Worm (Caenorhabditis elegans): Measurements from ENCODE around the gene Y62H9A.14.

Gene Y62H9A.14

DNA sequence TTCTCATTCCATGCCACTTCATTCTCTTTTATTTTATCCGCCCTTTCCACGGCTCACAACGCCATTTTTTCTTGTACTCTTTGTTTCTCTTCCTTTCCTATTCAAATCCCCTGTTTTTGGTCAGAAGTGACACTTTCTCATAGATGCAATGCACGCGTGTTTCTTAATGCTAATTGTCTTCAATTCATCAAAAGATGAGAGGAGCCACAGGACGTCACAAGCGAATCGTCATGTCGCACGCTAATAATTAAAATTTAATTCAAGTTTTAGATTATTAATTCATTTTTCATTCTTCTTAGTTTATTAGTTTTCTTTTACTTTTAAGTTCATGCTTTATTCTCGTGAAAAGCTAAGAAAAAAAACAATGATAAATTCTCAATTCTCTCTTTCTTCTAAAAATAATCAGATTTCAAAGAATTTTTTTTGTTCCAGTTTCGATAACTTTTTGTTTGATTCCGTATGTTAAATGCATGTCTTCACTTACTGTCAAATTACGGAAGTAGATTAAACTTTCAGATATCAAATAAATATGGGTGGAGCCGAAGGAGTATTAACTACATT, at the start of gene Y62H9A.14:
Gene Y62H9A.14, plus strand, starts transcription at position 511 of the 561 bp plus-strand sequence.
- no peak for TF ChIP-seq nhr-12 (tag; optimal IDR thresholded peaks at IDR 0.05)
- no peak for TF ChIP-seq fkh-10 (GFP tag; optimal IDR thresholded peaks at IDR 0.05)
- TF ChIP-seq unc-62 (GFP tag; optimal IDR thresholded peaks at IDR 0.05), result no peak
- peak; percentile 22 for TF ChIP-seq lin-14 (GFP tag; optimal IDR thresholded peaks at IDR 0.05)
- no peak for TF ChIP-seq grh-1 (GFP tag; IDR thresholded peaks at IDR 0.05)
- TF ChIP-seq unc-86 (tag; optimal IDR thresholded peaks at IDR 0.05), result no peak
- TF ChIP-seq nhr-47 (tag; optimal IDR thresholded peaks at IDR 0.05), result no peak
- peak; percentile 72 for TF ChIP-seq dsc-1 (tag; optimal IDR thresholded peaks at IDR 0.05)
- TF ChIP-seq F16B12.6 (tag; optimal IDR thresholded peaks at IDR 0.05), result no peak
- TF ChIP-seq ceh-8 (GFP tag; optimal IDR thresholded peaks at IDR 0.05), result peak; percentile 60
- TF ChIP-seq ztf-4 (tag; optimal IDR thresholded peaks at IDR 0.05), result no peak
- no peak for TF ChIP-seq lin-13 (GFP tag; optimal IDR thresholded peaks at IDR 0.05)

DNA sequence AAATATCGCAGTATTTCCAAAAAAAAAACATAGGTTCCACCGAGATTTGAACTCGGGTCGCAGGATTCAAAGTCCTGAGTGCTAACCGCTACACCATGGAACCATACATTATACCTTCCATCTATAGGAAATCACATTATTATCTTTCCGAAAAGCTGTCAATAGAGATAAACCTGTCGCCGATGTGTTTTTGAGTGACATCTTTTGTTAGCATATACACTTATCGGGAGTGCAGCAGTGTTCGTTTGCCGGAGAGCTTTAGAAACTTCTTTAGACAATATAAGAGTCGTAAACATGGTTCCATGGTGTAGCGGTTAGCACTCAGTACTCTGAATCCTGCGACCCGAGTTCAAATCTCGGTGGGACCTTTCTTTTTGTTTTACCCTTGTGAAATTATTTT, 48.8 kb upstream of the Y62H9A.14 start:
- TF ChIP-seq efl-1 (optimal IDR thresholded peaks at IDR 0.05) (no peak), efl-1 (GFP tag; optimal IDR thresholded peaks at IDR 0.05 in 1 of 2) (peak in 1 of 2 experiments; percentile 63), nhr-85 (tag) (no peak)

DNA sequence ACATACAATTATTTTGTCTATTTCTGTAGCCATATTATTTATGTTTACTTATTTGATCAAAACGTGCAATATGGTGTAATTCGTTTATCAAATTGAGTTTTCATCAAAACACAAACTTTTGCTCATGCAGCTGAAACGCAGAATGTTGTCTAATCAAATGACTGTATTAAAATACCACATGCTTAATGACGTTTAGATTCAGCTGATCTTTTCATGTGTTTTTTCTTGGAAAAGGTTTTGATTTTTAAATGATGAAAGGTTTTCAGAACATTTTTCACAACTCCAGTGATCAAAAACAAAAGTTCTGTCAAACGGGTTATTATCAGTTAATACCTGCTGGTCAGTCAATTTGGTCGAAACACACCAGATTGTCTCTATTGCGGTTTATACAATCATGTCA, 45.8 kb upstream of the Y62H9A.14 start, which contains the start of gene Y62H9A.1:
Gene Y62H9A.1, plus strand, starts transcription at position 282 of the 400 bp plus-strand sequence.
- no peak for TF ChIP-seq ceh-8 (GFP tag; optimal IDR thresholded peaks at IDR 0.05)
- TF ChIP-seq dsc-1 (tag; optimal IDR thresholded peaks at IDR 0.05), result no peak
- no peak for TF ChIP-seq nhr-84 (tag; optimal IDR thresholded peaks at IDR 0.05)
- TF ChIP-seq pax-3 (tag; optimal IDR thresholded peaks at IDR 0.05), result peak; percentile 25
- TF ChIP-seq efl-3 (GFP tag; optimal IDR thresholded peaks at IDR 0.05), result no peak
- TF ChIP-seq fkh-8 (tag; optimal IDR thresholded peaks at IDR 0.05), result peak; percentile 25
- TF ChIP-seq aha-1 (tag; optimal IDR thresholded peaks at IDR 0.05), result no peak
- peak; percentile 53 for TF ChIP-seq nhr-71 (tag; optimal IDR thresholded peaks at IDR 0.05)
- TF ChIP-seq mef-2 (tag; optimal IDR thresholded peaks at IDR 0.05), result no peak
- TF ChIP-seq sup-37 (GFP tag; optimal IDR thresholded peaks at IDR 0.05), result no peak
- no peak for TF ChIP-seq xbp-1 (tag; optimal IDR thresholded peaks at IDR 0.05)
- no peak for TF ChIP-seq fkh-10 (GFP tag; optimal IDR thresholded peaks at IDR 0.05)
- TF ChIP-seq hlh-4 (tag; optimal IDR thresholded peaks at IDR 0.05), result peak; percentile 64
- TF ChIP-seq lin-13 (GFP tag; optimal IDR thresholded peaks at IDR 0.05), result no peak
- no peak for TF ChIP-seq ceh-63 (GFP tag; optimal IDR thresholded peaks at IDR 0.05)
- TF ChIP-seq ceh-82 (tag; optimal IDR thresholded peaks at IDR 0.05), result no peak

DNA sequence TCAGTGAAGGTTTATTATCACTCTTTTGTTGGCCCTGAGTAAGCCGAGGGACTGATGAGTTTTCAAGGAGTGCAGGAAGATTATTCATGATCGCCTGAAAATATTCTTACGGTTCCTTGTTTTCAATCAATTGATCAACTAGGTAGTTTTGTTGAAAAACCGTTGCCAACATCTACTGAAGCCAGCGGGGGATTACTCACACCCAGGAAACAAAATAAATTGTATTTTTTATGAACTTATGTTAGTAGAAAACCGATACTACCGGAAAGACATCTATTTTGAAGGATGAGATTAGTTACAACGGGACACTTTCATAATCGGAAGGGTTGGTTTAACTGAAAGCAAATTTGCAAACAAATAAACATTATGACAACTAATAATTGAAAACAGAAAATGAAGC, 42.9 kb upstream of the Y62H9A.14 start, which contains the start of gene Y62H9A.2:
Gene Y62H9A.2, minus strand, starts transcription at position 101 of the 400 bp plus-strand sequence.
- TF ChIP-seq swsn-7 (tag; optimal IDR thresholded peaks at IDR 0.05) (no peak), efl-1 (optimal IDR thresholded peaks at IDR 0.05) (no peak), efl-1 (GFP tag; optimal IDR thresholded peaks at IDR 0.05 in 1 of 2) (peak in 1 of 2 experiments; percentile 45), ceh-90 (tag; optimal IDR thresholded peaks at IDR 0.05) (no peak), nhr-85 (tag) (no peak), aly-2 (tag; optimal IDR thresholded peaks at IDR 0.05) (no peak), elt-2 (tag; optimal IDR thresholded peaks at IDR 0.05) (no peak), lin-15B (tag; optimal IDR thresholded peaks at IDR 0.05) (no peak), fkh-10 (GFP tag; optimal IDR thresholded peaks at IDR 0.05) (no peak)

DNA sequence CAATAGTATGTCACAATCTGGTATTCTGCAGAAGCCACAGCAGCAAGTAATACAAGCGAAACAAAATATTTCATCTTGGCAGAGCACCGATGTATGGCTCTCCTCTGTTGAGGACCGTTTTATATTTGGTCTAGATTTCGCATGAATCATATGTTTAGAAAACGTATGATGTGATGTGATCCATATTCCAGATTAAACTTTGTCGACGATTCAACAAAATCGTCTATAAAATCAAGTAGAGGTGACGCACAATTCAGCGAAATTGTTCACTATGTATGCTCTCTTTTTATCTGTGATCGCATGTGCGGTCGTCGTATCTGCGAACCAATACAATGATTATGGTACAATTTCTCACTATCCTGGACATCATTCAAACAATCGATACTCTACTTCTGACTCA, 41.2 kb upstream of the Y62H9A.14 start, which contains the start of the genes Y62H9A.3 and Y62H9A.4:
Gene Y62H9A.3, minus strand, starts transcription at position 101 of the 400 bp plus-strand sequence.
Gene Y62H9A.4, plus strand, starts transcription at position 256 of the 400 bp plus-strand sequence.
- TF ChIP-seq unc-130 (tag; optimal IDR thresholded peaks at IDR 0.05) (no peak), lin-39 (tag; optimal IDR thresholded peaks at IDR 0.05) (no peak), alr-1 (tag; optimal IDR thresholded peaks at IDR 0.05; ENCODE audit: borderline replicate concordance) (no peak), swsn-7 (tag; optimal IDR thresholded peaks at IDR 0.05) (no peak), skn-1 (tag; optimal IDR thresholded peaks at IDR 0.05) (no peak), nhr-76 (tag; optimal IDR thresholded peaks at IDR 0.05) (no peak), zip-4 (GFP tag; optimal IDR thresholded peaks at IDR 0.05) (no peak), tlp-1 (tag; optimal IDR thresholded peaks at IDR 0.05) (no peak), irx-1 (tag; optimal IDR thresholded peaks at IDR 0.05) (no peak), ceh-88 (GFP tag; IDR thresholded peaks at IDR 0.05) (no peak), jun-1 (tag; optimal IDR thresholded peaks at IDR 0.05) (no peak), lsy-2 (tag; optimal IDR thresholded peaks at IDR 0.05) (no peak), fkh-4 (tag; optimal IDR thresholded peaks at IDR 0.05; ENCODE audit: borderline replicate concordance) (no peak), C04F5.9 (tag; optimal IDR thresholded peaks at IDR 0.05) (no peak), fkh-10 (GFP tag; optimal IDR thresholded peaks at IDR 0.05) (no peak), tbx-2 (tag; optimal IDR thresholded peaks at IDR 0.05) (no peak), unc-30 (tag; optimal IDR thresholded peaks at IDR 0.05) (no peak)

Data from whole organism, L1 larva.